Worm (Caenorhabditis elegans): ENCODE measurements around the gene set-16.

DNA sequence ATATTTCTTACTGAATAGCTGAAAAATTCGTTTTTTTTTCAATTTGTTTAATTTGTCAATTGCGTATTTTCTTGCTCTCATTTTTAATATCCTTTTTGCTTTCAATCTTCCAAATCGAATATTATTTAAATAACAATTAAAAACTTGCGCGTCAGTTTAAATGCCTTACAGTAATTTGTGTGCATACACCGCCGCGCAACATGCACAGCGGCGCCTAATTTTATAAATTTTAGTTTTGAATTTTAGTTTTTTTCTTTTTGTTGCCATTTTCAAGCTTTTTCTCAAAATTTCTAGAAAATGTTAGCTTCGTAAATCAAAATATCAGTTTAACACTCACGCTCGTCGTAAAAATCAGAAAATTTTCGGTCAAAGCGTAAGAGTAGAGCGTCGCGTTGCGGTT, 39.6 kb downstream of the set-16 start:
- TF ChIP-seq ceh-82 (tag; optimal IDR thresholded peaks at IDR 0.05) (no peak), fkh-8 (tag; optimal IDR thresholded peaks at IDR 0.05) (no peak), ztf-4 (tag; optimal IDR thresholded peaks at IDR 0.05) (no peak), mep-1 (tag; optimal IDR thresholded peaks at IDR 0.05) (no peak), snpc-4 (tag; optimal IDR thresholded peaks at IDR 0.05) (no peak), nhr-76 (tag; optimal IDR thresholded peaks at IDR 0.05) (no peak)
